Worm (Caenorhabditis elegans): ENCODE data around the gene F43C11.16.

F43C11.16 gene

DNA sequence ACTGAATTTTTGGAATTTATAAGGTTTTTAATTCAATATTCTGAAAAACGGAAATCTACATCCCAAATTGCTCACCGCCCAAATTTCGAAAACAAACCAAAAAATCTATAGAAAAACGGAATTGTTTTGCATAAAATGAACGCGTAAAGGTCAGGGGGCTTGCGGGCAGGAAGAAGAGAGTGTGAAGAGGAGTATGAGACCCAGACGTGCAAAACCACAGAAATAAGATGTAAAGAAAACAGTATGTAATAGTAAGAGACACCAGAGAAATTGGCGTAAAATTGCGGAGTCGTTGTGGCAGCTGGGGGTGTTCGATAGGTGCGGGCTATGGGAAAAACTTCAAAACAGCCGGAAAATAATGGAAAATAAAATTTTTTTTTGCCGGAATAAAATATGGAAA lies 18.9 kb downstream of the F43C11.16 start:
- TF ChIP-seq lsy-2 (tag; optimal IDR thresholded peaks at IDR 0.05) (peak in 1 of 2 experiments; percentile 10), efl-1 (optimal IDR thresholded peaks at IDR 0.05) (peak; percentile 34 to 44), efl-1 (GFP tag; optimal IDR thresholded peaks at IDR 0.05 in 1 of 2) (peak; percentile 18 to 20), ama-1 (optimal IDR thresholded peaks at IDR 0.05) (no peak), F16B12.6 (tag; optimal IDR thresholded peaks at IDR 0.05) (peak; percentile 4), lin-35 (GFP tag; optimal IDR thresholded peaks at IDR 0.05) (peak; percentile 10 to 23), rnt-1 (tag; optimal IDR thresholded peaks at IDR 0.05) (peak; percentile 78), snu-23 (GFP tag; optimal IDR thresholded peaks at IDR 0.05) (peak; percentile 6), lin-14 (GFP tag; optimal IDR thresholded peaks at IDR 0.05) (peak; percentile 61), nhr-20 (tag; optimal IDR thresholded peaks at IDR 0.05) (no peak), hlh-17 (GFP tag; optimal IDR thresholded peaks at IDR 0.05; ENCODE audit: borderline replicate concordance) (no peak), mep-1 (tag; optimal IDR thresholded peaks at IDR 0.05) (peak; percentile 35)

DNA sequence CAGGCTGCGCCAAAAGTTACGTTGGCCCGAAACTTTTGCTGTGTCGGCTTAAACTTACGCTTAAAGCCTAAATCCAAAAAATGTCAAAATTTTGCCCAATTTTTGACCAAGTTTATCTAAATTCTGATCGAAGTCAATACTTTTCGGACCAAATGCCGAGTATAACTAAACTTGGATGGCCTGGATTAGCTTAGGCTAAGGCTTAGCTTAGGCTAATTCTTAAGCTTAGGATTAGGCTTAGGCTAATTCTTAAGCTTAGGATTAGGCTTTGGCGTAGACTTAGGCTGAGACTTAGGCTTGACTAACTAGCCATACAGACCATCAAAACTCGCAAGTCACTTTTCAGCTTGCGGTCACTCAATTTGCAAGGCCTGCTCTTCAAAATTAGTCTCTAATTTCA lies 23.7 kb downstream of the F43C11.16 start:
- TF ChIP-seq lin-39 (tag; optimal IDR thresholded peaks at IDR 0.05) (no peak), skn-1 (tag; optimal IDR thresholded peaks at IDR 0.05) (no peak), C34B4.2 (tag; optimal IDR thresholded peaks at IDR 0.05) (no peak), efl-3 (GFP tag; optimal IDR thresholded peaks at IDR 0.05) (no peak), fkh-10 (GFP tag; optimal IDR thresholded peaks at IDR 0.05) (no peak), nhr-77 (tag; optimal IDR thresholded peaks at IDR 0.05) (no peak), dsc-1 (tag; optimal IDR thresholded peaks at IDR 0.05) (no peak), zag-1 (tag; optimal IDR thresholded peaks at IDR 0.05) (no peak), lin-15B (tag; optimal IDR thresholded peaks at IDR 0.05) (no peak), efl-1 (optimal IDR thresholded peaks at IDR 0.05) (no peak), efl-1 (GFP tag; optimal IDR thresholded peaks at IDR 0.05 in 1 of 2) (no peak)

DNA sequence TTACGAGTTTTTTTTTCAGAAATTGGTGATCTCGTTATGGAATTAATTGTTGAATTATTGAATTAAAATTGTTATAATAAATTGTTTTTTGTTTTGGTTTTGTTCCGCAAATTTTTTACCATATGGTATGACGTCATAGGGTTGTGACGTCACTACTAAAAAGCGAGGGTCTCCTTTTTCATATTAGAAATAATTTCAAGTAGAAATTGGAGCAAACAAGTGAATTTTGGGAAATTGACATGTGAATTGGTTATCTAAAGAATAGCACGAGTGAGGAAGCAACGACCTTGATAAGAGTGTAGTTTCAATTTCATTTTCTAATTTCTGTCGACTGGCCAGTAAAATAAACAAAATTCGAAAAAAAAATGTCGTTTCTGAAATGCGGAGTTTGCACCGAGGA lies 24.3 kb downstream of the F43C11.16 start, which contains the start of gene F43C11.7:
Gene F43C11.7, plus strand, starts transcription at position 326 of the 400 bp plus-strand sequence.
- TF ChIP-seq elt-2 (tag; optimal IDR thresholded peaks at IDR 0.05) (peak; percentile 73), xbp-1 (tag; optimal IDR thresholded peaks at IDR 0.05) (no peak), lin-35 (GFP tag; optimal IDR thresholded peaks at IDR 0.05) (peak in 1 of 2 experiments; percentile 20), unc-130 (tag; optimal IDR thresholded peaks at IDR 0.05) (no peak), pag-3 (tag; optimal IDR thresholded peaks at IDR 0.05; ENCODE audit: borderline replicate concordance, insufficient read depth) (no peak), nhr-20 (tag; optimal IDR thresholded peaks at IDR 0.05) (peak; percentile 30), efl-1 (optimal IDR thresholded peaks at IDR 0.05) (no peak), efl-1 (GFP tag; optimal IDR thresholded peaks at IDR 0.05 in 1 of 2) (peak in 1 of 2 experiments; percentile 71), nhr-71 (tag; optimal IDR thresholded peaks at IDR 0.05) (peak; percentile 9)

DNA sequence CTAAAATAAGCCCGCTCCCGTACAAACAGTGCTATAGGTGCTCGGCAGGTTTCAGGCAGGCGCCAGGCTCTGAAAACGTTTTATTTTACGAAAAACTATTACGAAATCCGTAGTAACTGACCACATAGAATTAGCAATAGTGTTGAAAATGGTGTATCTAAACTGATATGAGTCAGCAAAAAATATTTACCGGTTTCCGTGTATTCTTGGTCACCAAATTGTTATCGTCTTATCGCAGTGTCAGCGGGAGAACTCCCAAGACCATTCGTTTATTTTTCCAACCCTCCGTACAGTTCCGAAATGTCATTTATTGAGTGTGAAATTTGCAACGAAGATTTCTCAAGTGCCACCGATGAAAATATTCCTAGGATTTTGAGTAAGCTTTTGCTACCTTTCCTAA lies 27.6 kb downstream of the F43C11.16 start, which contains the start of gene F43C11.8:
Gene F43C11.8, plus strand, starts transcription at position 301 of the 400 bp plus-strand sequence.
- TF ChIP-seq dsc-1 (tag; optimal IDR thresholded peaks at IDR 0.05) (no peak), efl-3 (GFP tag; optimal IDR thresholded peaks at IDR 0.05) (no peak), mep-1 (tag; optimal IDR thresholded peaks at IDR 0.05) (no peak), aly-2 (tag; optimal IDR thresholded peaks at IDR 0.05) (no peak), nhr-12 (tag; optimal IDR thresholded peaks at IDR 0.05) (no peak), nhr-20 (tag; optimal IDR thresholded peaks at IDR 0.05) (no peak)

DNA sequence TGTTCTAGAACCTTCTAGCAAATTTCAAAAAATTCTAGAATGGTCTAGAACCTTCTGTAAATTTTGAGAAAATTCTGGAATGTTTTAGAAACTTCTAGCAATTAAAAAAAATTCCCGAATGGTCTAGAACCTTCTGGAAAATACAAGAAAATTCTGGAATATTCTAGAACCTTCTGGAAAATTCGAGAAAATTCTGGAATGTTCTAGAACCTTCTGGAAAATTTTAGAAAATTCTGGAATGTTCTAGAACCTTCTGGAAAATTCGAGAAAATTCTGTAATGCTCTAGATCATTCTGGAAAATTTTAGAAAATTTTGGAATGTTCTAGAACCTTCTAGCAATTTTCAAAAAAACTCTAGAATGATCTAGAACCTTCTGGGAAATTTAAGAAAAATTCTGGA lies 29.4 kb downstream of the F43C11.16 start:
- TF ChIP-seq C04F5.9 (tag; optimal IDR thresholded peaks at IDR 0.05) (no peak), egl-27 (tag; optimal IDR thresholded peaks at IDR 0.05) (no peak), jun-1 (tag; optimal IDR thresholded peaks at IDR 0.05) (no peak), nhr-77 (tag; optimal IDR thresholded peaks at IDR 0.05) (no peak)

DNA sequence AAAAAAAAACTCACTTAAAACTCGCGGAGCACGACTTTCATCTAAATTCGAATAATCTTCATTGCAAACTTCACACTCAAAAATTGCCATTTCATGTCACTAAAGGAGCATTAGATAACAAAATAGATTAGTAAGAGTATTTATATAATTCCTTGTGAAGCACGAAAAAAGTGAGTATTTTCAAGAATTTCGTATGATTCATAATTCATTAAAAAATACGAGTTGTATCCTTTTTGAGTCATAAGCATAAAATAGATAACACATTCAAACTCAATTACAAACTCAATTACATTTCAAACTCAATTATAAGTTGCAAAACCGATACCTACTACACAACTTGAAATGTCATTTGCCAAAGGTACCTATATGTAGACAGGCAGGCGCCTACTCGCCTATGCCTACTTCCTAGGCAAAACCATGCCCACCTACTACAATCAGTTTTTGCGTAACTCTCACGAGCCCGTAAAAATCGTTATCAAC lies 30.9 kb downstream of the F43C11.16 start, which contains the start of the genes ZK1240.8 and ZK1240.1:
Gene ZK1240.8, minus strand, starts transcription at position 101 of the 480 bp plus-strand sequence.
Gene ZK1240.1, plus strand, starts transcription at position 430 of the 480 bp plus-strand sequence.
- TF ChIP-seq egl-27 (tag; optimal IDR thresholded peaks at IDR 0.05) (no peak), elt-2 (tag; optimal IDR thresholded peaks at IDR 0.05) (peak; percentile 5)
